Worm (Caenorhabditis elegans) whole organism, L1 larva: ENCODE results near the gene pbs-6.

Source experiments
- Y116A8C.19 ChIP-seq: sonication (generic microtip); optimal IDR thresholded peaks from 2 replicates; lab custom pipeline; 2016; ENCODE audit warnings: missing compliant biosample characterization, missing genetic modification characterization, borderline replicate concordance
- aha-1 ChIP-seq: fragments of 150-350 bp; optimal IDR thresholded peaks from 2 replicates; lab custom pipeline; 2014; ENCODE audit warnings: missing biosample characterization, missing genetic modification characterization
- alr-1 ChIP-seq: fragments of 200-800 bp; sonication (Bioruptor generic); optimal IDR thresholded peaks from 2 replicates; lab custom pipeline; 2018; ENCODE audit warnings: borderline replicate concordance, mild to moderate bottlenecking, missing genetic modification characterization, missing compliant biosample characterization
- ces-1 ChIP-seq: fragments of 150-350 bp; optimal IDR thresholded peaks from 2 replicates; lab custom pipeline; 2014; ENCODE audit warnings: missing biosample characterization, missing genetic modification reagents, missing genetic modification characterization
- dpl-1 ChIP-seq, 3 experiments: fragments of 150-350 bp in 2 of 3; sonication (generic microtip) in 1 of 3; optimal IDR thresholded peaks; 2 replicates each; lab custom pipeline; 2014 to 2017; ENCODE audit warnings: missing biosample characterization in 3 of 3, missing genetic modification characterization in 3 of 3, missing genetic modification reagents in 3 of 3
- dsc-1 ChIP-seq: sonication (generic microtip); optimal IDR thresholded peaks from 2 replicates; lab custom pipeline; 2016; ENCODE audit warnings: mild to moderate bottlenecking, missing genetic modification characterization, missing compliant biosample characterization
- efl-1 ChIP-seq, 4 experiments: fragments of 150-350 bp; optimal IDR thresholded peaks in 3 of 4; peaks in 1 of 4; 1 replicate in 1 of 4; 2 replicates in 3 of 4; lab custom pipeline; 2014; ENCODE audit warnings: missing biosample characterization in 2 of 4, missing genetic modification characterization in 2 of 4, missing genetic modification reagents in 2 of 4
- egl-13 ChIP-seq: sonication (generic microtip); optimal IDR thresholded peaks from 2 replicates; lab custom pipeline; 2016; ENCODE audit warnings: missing genotype, missing genetic modification reagents, missing genetic modification characterization, missing compliant biosample characterization
- ets-5 ChIP-seq: fragments of 200-800 bp; sonication (Bioruptor generic); IDR thresholded peaks from 2 replicates; pipeline ENCODE4 v1.3.6; 2022; ENCODE audit warnings: missing genetic modification characterization, missing compliant biosample characterization
- grh-1 ChIP-seq: fragments of 200-800 bp; sonication (Bioruptor generic); IDR thresholded peaks from 2 replicates; pipeline ENCODE4 v1.3.6; 2022; ENCODE audit warnings: missing genetic modification reagents, missing genetic modification characterization, missing compliant biosample characterization
- hpl-2 ChIP-seq: fragments of 150-350 bp; optimal IDR thresholded peaks from 2 replicates; lab custom pipeline; 2014; ENCODE audit warnings: missing biosample characterization, missing genetic modification reagents, missing genetic modification characterization
- lin-14 ChIP-seq: fragments of 200-800 bp; sonication (Bioruptor generic); optimal IDR thresholded peaks from 2 replicates; lab custom pipeline; 2018; ENCODE audit warnings: mild to moderate bottlenecking, missing genetic modification characterization, moderate library complexity, missing compliant biosample characterization
- lin-15B ChIP-seq: fragments of 150-350 bp; sonication (generic microtip); optimal IDR thresholded peaks from 3 replicates; lab custom pipeline; 2014; ENCODE audit warnings: missing biosample characterization, missing genetic modification characterization
- lsy-2 ChIP-seq, 2 experiments: fragments of 150-350 bp; optimal IDR thresholded peaks; 2 replicates each; lab custom pipeline; 2014; ENCODE audit warnings: missing biosample characterization in 2 of 2, missing genetic modification characterization in 2 of 2
- mef-2 ChIP-seq: fragments of 150-350 bp; optimal IDR thresholded peaks from 2 replicates; lab custom pipeline; 2014; ENCODE audit warnings: missing biosample characterization, missing genetic modification characterization
- nhr-20 ChIP-seq: sonication (generic microtip); optimal IDR thresholded peaks from 2 replicates; lab custom pipeline; 2016; ENCODE audit warnings: mild to moderate bottlenecking, missing genetic modification characterization, missing compliant biosample characterization
- nhr-47 ChIP-seq: sonication (generic microtip); optimal IDR thresholded peaks from 2 replicates; lab custom pipeline; 2016; ENCODE audit warnings: mild to moderate bottlenecking, missing genetic modification characterization, moderate library complexity, missing compliant biosample characterization
- nhr-90 ChIP-seq: sonication (generic microtip); optimal IDR thresholded peaks from 2 replicates; lab custom pipeline; 2016; ENCODE audit warnings: mild to moderate bottlenecking, missing genetic modification characterization, missing compliant biosample characterization; ENCODE audit not compliant: poor library complexity
- skn-1 ChIP-seq: fragments of 150-350 bp; optimal IDR thresholded peaks from 2 replicates; lab custom pipeline; 2014; ENCODE audit warnings: missing biosample characterization, missing genetic modification characterization
- snpc-4 ChIP-seq: fragments of 150-350 bp; optimal IDR thresholded peaks from 2 replicates; lab custom pipeline; 2014; ENCODE audit warnings: missing biosample characterization, missing genetic modification characterization
- snu-23 ChIP-seq: sonication (generic microtip); optimal IDR thresholded peaks from 2 replicates; lab custom pipeline; 2016; ENCODE audit warnings: missing genetic modification characterization, missing compliant biosample characterization
- tbx-2 ChIP-seq: sonication (generic microtip); optimal IDR thresholded peaks from 2 replicates; lab custom pipeline; 2016; ENCODE audit warnings: missing genetic modification characterization, missing compliant biosample characterization
- unc-86 ChIP-seq: sonication (generic microtip); optimal IDR thresholded peaks from 2 replicates; lab custom pipeline; 2016; ENCODE audit warnings: missing genetic modification characterization, missing compliant biosample characterization
- unc-98 ChIP-seq: fragments of 200-800 bp; sonication (Bioruptor generic); IDR thresholded peaks from 2 replicates; pipeline ENCODE4 v1.3.6; 2022; ENCODE audit warnings: missing genetic modification characterization, missing compliant biosample characterization
- ztf-11 ChIP-seq, 2 experiments: sonication (generic microtip); optimal IDR thresholded peaks; 2 replicates each; lab custom pipeline; 2016 to 2017; ENCODE audit warnings: missing genetic modification characterization in 2 of 2, missing biosample characterization in 1 of 2, missing compliant biosample characterization in 1 of 2
- ztf-4 ChIP-seq: fragments of 150-350 bp; optimal IDR thresholded peaks from 2 replicates; lab custom pipeline; 2014; ENCODE audit warnings: missing biosample characterization, missing genetic modification characterization

pbs-6 gene

ce11 chrIII:8227511-8227910, 16.4 kb downstream of the pbs-6 start, which contains the start of gene fbxl-1 (continued):
- TF ChIP-seq lsy-2 (tag; optimal IDR thresholded peaks at IDR 0.05; lab: Kevin White, UChicago) (peak; percentile 75 to 88), hpl-2 (GFP tag; lab: Kevin White, UChicago) (no peak), grh-1 (GFP tag; lab: Robert Waterston, UW) (no peak)

DNA sequence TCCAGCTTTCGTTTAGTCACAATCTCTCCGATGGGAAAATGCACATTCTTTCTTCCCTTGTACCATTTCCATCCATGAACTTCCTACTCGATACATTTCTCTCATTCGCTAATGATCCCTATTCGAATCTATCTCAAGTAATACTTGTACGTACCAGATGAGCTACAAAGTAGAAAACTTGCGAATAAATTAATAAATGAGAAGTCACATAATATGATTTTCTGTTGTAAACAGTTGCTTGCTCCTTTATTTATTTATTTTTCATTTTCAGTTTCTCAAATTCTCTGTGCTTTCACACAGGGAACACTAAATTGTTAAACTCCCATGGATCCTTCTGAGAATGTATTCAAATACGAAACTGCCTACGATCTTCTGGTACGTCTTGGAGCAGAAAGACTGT, 17.7 kb downstream of the pbs-6 start, which contains the start of gene rfs-1:
Gene rfs-1 (plus strand): TSS at position 301 of the 400 bp plus-strand sequence.
- TF ChIP-seq nhr-90 (tag; lab: Kevin White, UChicago): no peak
- TF ChIP-seq skn-1 (tag; lab: Kevin White, UChicago): no peak
- no peak for TF ChIP-seq aha-1 (tag; lab: Kevin White, UChicago)
- TF ChIP-seq nhr-20 (tag; lab: Kevin White, UChicago): no peak
- no peak for TF ChIP-seq unc-86 (tag; lab: Kevin White, UChicago)
- TF ChIP-seq egl-13 (tag; lab: Kevin White, UChicago): no peak
- TF ChIP-seq, all 84 proteins: peak for 0

DNA sequence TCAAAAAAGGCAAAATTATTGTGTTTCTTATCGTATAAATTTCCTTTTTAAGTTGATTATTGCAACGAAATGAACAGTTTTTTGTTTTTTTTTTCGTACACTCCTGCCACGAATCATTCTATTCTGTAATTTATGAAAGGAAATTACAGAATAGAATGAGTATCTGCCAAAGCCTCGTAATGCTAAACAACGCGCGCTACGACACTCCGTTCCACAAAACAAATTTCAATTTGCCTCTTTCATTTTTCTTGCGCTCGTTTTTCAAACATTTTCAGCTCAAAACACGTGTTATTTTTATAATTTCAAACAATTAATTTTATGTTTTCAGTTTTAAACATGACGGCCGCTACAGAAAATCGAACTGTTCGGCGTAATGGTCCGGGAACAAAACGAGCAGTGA, 19.1 kb downstream of the pbs-6 start, which contains the start of gene mob-4:
Gene mob-4 (plus strand): TSS at position 329 of the 400 bp plus-strand sequence.
- peak; percentile 6 for TF ChIP-seq snu-23 (GFP tag; lab: Kevin White, UChicago)
- peak in 1 of 2 experiments; percentile 26 for TF ChIP-seq lsy-2 (tag; optimal IDR thresholded peaks at IDR 0.05; lab: Kevin White, UChicago)
- no peak for TF ChIP-seq snpc-4
- peak in 1 of 2 experiments; percentile 17 for TF ChIP-seq efl-1 (optimal IDR thresholded peaks at IDR 0.05; lab: Kevin White, UChicago)
- TF ChIP-seq efl-1 (GFP tag; optimal IDR thresholded peaks at IDR 0.05 in 1 of 2; lab: Kevin White, UChicago): peak; percentile 25 to 62
- no peak for TF ChIP-seq nhr-20 (tag; lab: Kevin White, UChicago)
- no peak for TF ChIP-seq ets-5 (GFP tag; lab: Robert Waterston, UW)
- no peak for TF ChIP-seq egl-13 (tag; lab: Kevin White, UChicago)
- TF ChIP-seq dpl-1 (GFP tag; optimal IDR thresholded peaks at IDR 0.05; lab: Kevin White, UChicago): peak in 1 of 3 experiments; percentile 33

DNA sequence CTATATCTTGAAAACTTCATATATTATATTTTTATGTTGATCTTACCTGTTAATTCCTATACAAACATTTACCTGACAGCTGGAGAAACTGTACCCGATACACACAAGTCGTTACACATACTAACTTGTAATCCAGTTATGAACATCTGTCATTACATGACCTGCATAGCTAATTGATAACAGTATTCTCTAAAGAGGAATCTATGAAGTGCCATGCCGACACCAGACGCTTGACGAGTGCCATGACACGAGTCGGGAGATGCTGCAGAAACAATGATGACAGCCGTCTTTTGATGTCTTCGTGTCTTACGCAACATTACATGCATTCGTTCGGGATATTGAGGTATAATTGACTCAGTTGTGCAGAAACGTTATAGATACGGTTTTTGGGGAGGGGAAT, 23.8 kb downstream of the pbs-6 start:
- TF ChIP-seq ztf-11 (tag; optimal IDR thresholded peaks at IDR 0.05; lab: Kevin White, UChicago) (peak in 1 of 2 experiments; percentile 57), tbx-2 (tag; lab: Kevin White, UChicago) (peak; percentile 6), efl-1 (optimal IDR thresholded peaks at IDR 0.05; lab: Kevin White, UChicago) (no peak), efl-1 (GFP tag; optimal IDR thresholded peaks at IDR 0.05 in 1 of 2; lab: Kevin White, UChicago) (no peak), unc-86 (tag; lab: Kevin White, UChicago) (peak; percentile 79), lin-15B (tag; lab: Kevin White, UChicago) (no peak), lin-14 (GFP tag; lab: Kevin White, UChicago) (no peak), ets-5 (GFP tag; lab: Robert Waterston, UW) (no peak), ztf-4 (no peak), alr-1 (tag; lab: Kevin White, UChicago) (no peak), unc-98 (GFP tag; lab: Robert Waterston, UW) (no peak)

DNA sequence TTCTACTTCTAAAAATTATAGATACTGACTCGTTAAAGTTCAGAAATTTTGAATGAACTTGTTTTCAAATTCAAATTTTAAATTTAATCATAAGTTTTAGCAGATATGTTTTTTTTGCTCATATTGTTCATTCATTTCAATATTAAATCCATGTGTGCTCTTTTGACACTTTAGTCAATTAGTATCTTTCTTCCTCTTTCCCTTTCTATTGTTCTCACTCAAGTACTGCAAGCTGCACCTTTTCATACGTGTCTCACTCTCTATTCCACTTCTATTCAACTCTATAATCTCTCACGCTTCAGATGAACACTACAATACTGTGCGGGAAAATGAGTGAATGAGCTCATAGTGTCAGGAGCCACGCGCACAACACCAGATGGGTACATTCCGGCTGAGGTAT, 26.0 kb downstream of the pbs-6 start, which contains the start of gene C30A5.16:
Gene C30A5.16 (plus strand): TSS at position 301 of the 400 bp plus-strand sequence.
- TF ChIP-seq dsc-1 (tag; lab: Kevin White, UChicago) (peak; percentile 11), efl-1 (optimal IDR thresholded peaks at IDR 0.05; lab: Kevin White, UChicago) (no peak), efl-1 (GFP tag; optimal IDR thresholded peaks at IDR 0.05 in 1 of 2; lab: Kevin White, UChicago) (peak in 1 of 2 experiments; percentile 34), mef-2 (tag; lab: Kevin White, UChicago) (no peak)

DNA sequence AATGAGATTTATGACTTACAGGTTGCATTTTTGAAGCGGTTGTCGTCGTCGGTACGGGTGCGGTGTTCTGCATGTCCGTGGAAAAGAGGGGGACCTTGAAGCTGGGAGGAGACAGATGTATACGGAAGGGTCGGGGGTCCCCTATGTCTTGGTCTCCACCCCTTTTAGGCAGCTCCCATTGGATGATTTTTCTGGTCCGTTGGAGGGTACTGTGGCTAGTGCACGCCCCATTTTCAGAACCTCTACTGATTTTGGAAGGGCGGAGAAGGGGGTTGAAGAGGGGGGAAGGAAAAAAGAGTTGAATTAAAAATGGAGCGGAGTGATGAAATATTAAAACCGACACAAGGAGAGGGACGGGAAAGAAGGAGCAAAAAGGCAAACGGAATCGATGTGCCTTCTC, 27.7 kb downstream of the pbs-6 start, which contains the start of gene unc-86:
Gene unc-86 (minus strand): TSS at position 113 of the 400 bp plus-strand sequence.
- TF ChIP-seq alr-1 (tag; lab: Kevin White, UChicago): no peak
- no peak for TF ChIP-seq ets-5 (GFP tag; lab: Robert Waterston, UW)
- TF ChIP-seq lsy-2 (tag; optimal IDR thresholded peaks at IDR 0.05; lab: Kevin White, UChicago): peak in 1 of 2 experiments; percentile 31
- no peak for TF ChIP-seq Y116A8C.19
- peak; percentile 4 for TF ChIP-seq lin-14 (GFP tag; lab: Kevin White, UChicago)
- TF ChIP-seq unc-86 (tag; lab: Kevin White, UChicago): peak; percentile 86

DNA sequence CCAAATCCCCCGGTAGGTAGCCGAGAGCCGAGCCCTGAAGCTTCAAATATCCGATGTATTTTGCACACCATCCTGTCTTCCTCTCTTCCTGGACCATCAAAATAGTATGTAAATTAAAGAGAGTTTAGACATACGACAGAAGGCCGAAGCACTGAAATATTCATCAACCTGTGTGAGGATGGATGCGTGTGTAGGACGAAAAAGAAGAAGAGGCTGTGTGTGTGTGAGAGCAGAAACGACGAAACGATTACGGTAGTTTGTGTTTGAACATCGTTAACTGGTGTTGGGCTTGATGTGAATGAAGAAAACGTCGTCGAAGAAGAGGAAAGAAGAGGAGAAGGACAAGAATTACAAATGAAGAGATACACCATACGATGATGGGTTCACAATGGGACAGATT, 32.3 kb downstream of the pbs-6 start:
- peak; percentile 36 for TF ChIP-seq egl-13 (tag; lab: Kevin White, UChicago)
- no peak for TF ChIP-seq ces-1
- TF ChIP-seq unc-86 (tag; lab: Kevin White, UChicago): peak; percentile 97
- peak; percentile 41 for TF ChIP-seq lin-14 (GFP tag; lab: Kevin White, UChicago)
- TF ChIP-seq lsy-2 (tag; optimal IDR thresholded peaks at IDR 0.05; lab: Kevin White, UChicago): peak in 1 of 2 experiments; percentile 61
- TF ChIP-seq nhr-47: no peak
